Worm (Caenorhabditis elegans): ENCODE results near the gene unc-79.
"Not testable (repeated sequence)": the region's sequence is repeated elsewhere in the genome, so short reads cannot be mapped to it uniquely, and the experiment has no call there.

DNA sequence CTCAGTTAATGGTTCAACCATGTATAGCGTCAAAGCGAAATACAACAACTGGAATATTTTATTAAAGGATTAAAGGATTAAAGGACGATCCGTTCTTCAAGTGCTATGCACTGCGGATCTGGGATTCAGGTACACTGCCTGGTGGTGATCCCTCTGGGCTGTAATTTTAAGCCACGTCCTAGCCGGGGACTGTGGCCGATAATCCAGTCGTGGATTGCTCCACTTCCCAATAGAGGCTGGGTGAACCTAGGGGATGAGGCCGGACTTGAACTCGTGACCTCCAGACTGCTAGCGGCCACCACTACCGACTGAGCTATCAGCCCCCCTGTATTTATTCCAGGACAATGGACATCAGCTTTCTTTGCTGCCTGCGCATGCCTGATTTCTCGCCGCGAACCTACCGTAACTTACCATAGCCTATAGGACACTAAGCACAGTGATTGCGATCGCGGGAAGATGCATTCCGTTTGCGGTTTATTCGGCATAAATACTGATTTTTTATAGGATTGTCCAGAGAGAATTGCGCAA lies 5.5 kb upstream of the unc-79 start:
- not testable (repeated sequence) for TF ChIP-seq ama-1 (optimal IDR thresholded peaks at IDR 0.05); tbx-37 (GFP tag; conservative IDR thresholded peaks at IDR 0.05); aly-1 (tag; optimal IDR thresholded peaks at IDR 0.05); ceh-13 (GFP tag; optimal IDR thresholded peaks at IDR 0.05); tra-4 (tag; optimal IDR thresholded peaks at IDR 0.05); hnd-1 (tag; optimal IDR thresholded peaks at IDR 0.05); flt-1 (GFP tag; IDR thresholded peaks at IDR 0.05); ets-7 (tag; optimal IDR thresholded peaks at IDR 0.05); hmg-4 (GFP tag; optimal IDR thresholded peaks at IDR 0.05); scrt-1 (GFP tag; IDR thresholded peaks at IDR 0.05); hmbx-1 (tag; optimal IDR thresholded peaks at IDR 0.05)
- TF ChIP-seq ceh-36 (tag; optimal IDR thresholded peaks at IDR 0.05) (peak; percentile 13), pes-1 (GFP tag; IDR thresholded peaks at IDR 0.05) (peak; percentile 34; the same call in 1 of the 2 replicates)
